Worm (Caenorhabditis elegans) whole organism, L1 larva: ENCODE data around the gene spp-14.
A peak's percentile ranks its signal among the peaks of the same experiment; 100 is the strongest.

ENCODE experiments used
- C34B4.2 ChIP-seq: sonication (generic microtip); optimal IDR thresholded peaks from 2 replicates; lab custom pipeline; 2017; ENCODE audit warnings: mild to moderate bottlenecking, missing genetic modification characterization, missing compliant biosample characterization
- ces-1 ChIP-seq: fragments of 150-350 bp; optimal IDR thresholded peaks from 2 replicates; lab custom pipeline; 2014; ENCODE audit warnings: missing biosample characterization, missing genetic modification reagents, missing genetic modification characterization
- egl-13 ChIP-seq: sonication (generic microtip); optimal IDR thresholded peaks from 2 replicates; lab custom pipeline; 2016; ENCODE audit warnings: missing genotype, missing genetic modification reagents, missing genetic modification characterization, missing compliant biosample characterization
- elt-2 ChIP-seq: sonication (generic microtip); optimal IDR thresholded peaks from 2 replicates; lab custom pipeline; 2016; ENCODE audit warnings: missing genetic modification characterization, mild to moderate bottlenecking, inconsistent platforms, missing compliant biosample characterization, missing genetic modification reagents
- lin-15B ChIP-seq: fragments of 150-350 bp; sonication (generic microtip); optimal IDR thresholded peaks from 3 replicates; lab custom pipeline; 2014; ENCODE audit warnings: missing biosample characterization, missing genetic modification characterization
- lsy-2 ChIP-seq, 2 experiments: fragments of 150-350 bp; optimal IDR thresholded peaks; 2 replicates each; lab custom pipeline; 2014; ENCODE audit warnings: missing biosample characterization in 2 of 2, missing genetic modification characterization in 2 of 2
- nhr-20 ChIP-seq: sonication (generic microtip); optimal IDR thresholded peaks from 2 replicates; lab custom pipeline; 2016; ENCODE audit warnings: mild to moderate bottlenecking, missing genetic modification characterization, missing compliant biosample characterization
- nhr-237 ChIP-seq: fragments of 150-350 bp; optimal IDR thresholded peaks from 2 replicates; lab custom pipeline; 2014; ENCODE audit warnings: missing biosample characterization, missing genetic modification characterization
- nhr-28 ChIP-seq: fragments of 150-350 bp; optimal IDR thresholded peaks from 2 replicates; lab custom pipeline; 2014; ENCODE audit warnings: missing biosample characterization, missing genetic modification characterization
- nhr-47 ChIP-seq: sonication (generic microtip); optimal IDR thresholded peaks from 2 replicates; lab custom pipeline; 2016; ENCODE audit warnings: mild to moderate bottlenecking, missing genetic modification characterization, moderate library complexity, missing compliant biosample characterization
- skn-1 ChIP-seq: fragments of 150-350 bp; optimal IDR thresholded peaks from 2 replicates; lab custom pipeline; 2014; ENCODE audit warnings: missing biosample characterization, missing genetic modification characterization
- unc-62 ChIP-seq: fragments of 150-350 bp; optimal IDR thresholded peaks from 2 replicates; lab custom pipeline; 2014; ENCODE audit warnings: missing biosample characterization, missing genetic modification reagents, missing genetic modification characterization
- unc-86 ChIP-seq: sonication (generic microtip); optimal IDR thresholded peaks from 2 replicates; lab custom pipeline; 2016; ENCODE audit warnings: missing genetic modification characterization, missing compliant biosample characterization
- ztf-11 ChIP-seq, 2 experiments: sonication (generic microtip); optimal IDR thresholded peaks; 2 replicates each; lab custom pipeline; 2016 to 2017; ENCODE audit warnings: missing genetic modification characterization in 2 of 2, missing biosample characterization in 1 of 2, missing compliant biosample characterization in 1 of 2

- TF ChIP-seq C34B4.2 (tag; lab: Kevin White, UChicago) (no peak), skn-1 (tag; lab: Kevin White, UChicago) (no peak), nhr-20 (tag; lab: Kevin White, UChicago) (peak; percentile 54), nhr-237 (tag; lab: Kevin White, UChicago) (no peak), lsy-2 (tag; optimal IDR thresholded peaks at IDR 0.05; lab: Kevin White, UChicago) (peak in 1 of 2 experiments; percentile 13), nhr-28 (no peak), elt-2 (tag; lab: Kevin White, UChicago) (no peak), nhr-47 (peak; percentile 53), unc-62 (GFP tag; lab: Kevin White, UChicago) (no peak), unc-86 (tag; lab: Kevin White, UChicago) (no peak), lin-15B (tag; lab: Kevin White, UChicago) (no peak), ztf-11 (tag; optimal IDR thresholded peaks at IDR 0.05; lab: Kevin White, UChicago) (no peak), ces-1 (GFP tag; lab: Kevin White, UChicago) (no peak), egl-13 (tag; lab: Kevin White, UChicago) (no peak)
Observed at ce11 chrX:7773714-7774318, 48.0 kb downstream of the spp-14 start.
